Worm (Caenorhabditis elegans): ENCODE results near the gene nduv-3.
A peak's percentile ranks its signal among the peaks of the same experiment; 100 is the strongest.

DNA sequence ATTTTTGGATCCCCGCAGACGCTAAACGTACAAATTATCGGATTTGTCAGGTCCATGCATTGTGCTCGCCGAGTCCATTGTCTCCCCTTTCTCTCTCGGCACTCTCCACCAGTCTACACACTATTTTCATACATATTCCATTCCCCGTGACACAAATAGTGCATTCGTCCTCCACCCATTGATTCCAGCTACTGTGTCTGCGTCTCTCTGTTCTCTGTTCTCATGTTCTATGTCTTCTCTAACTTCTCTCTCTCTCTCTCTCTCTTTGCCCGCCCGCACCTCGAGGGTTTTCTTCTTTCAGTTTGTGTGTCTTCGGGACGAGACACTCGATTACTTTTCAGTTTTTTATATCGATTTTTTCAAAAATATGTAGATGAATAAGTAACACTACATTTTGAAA is 41.5 kb upstream of the nduv-3 start:
- TF ChIP-seq nhr-11 (tag; optimal IDR thresholded peaks at IDR 0.05), result peak; percentile 1
- TF ChIP-seq pha-4 (tag; optimal IDR thresholded peaks at IDR 0.05), result peak; percentile 95
- TF ChIP-seq ceh-82 (tag; optimal IDR thresholded peaks at IDR 0.05), result peak; percentile 23
- TF ChIP-seq nhr-237 (tag; optimal IDR thresholded peaks at IDR 0.05), result no peak
- TF ChIP-seq nhr-28 (tag; optimal IDR thresholded peaks at IDR 0.05), result no peak
- peak; percentile 44 for TF ChIP-seq tbx-2 (tag; optimal IDR thresholded peaks at IDR 0.05)
- TF ChIP-seq fkh-10 (GFP tag; optimal IDR thresholded peaks at IDR 0.05), result peak; percentile 68
- peak; percentile 94 for TF ChIP-seq nfya-1 (tag; optimal IDR thresholded peaks at IDR 0.05; ENCODE audit: insufficient read depth)
- TF ChIP-seq daf-12 (tag; optimal IDR thresholded peaks at IDR 0.05), result no peak
- peak; percentile 64 for TF ChIP-seq elt-2 (tag; optimal IDR thresholded peaks at IDR 0.05)
- peak; percentile 87 for TF ChIP-seq ceh-28 (tag; optimal IDR thresholded peaks at IDR 0.05)
- peak; percentile 88 for TF ChIP-seq ama-1 (optimal IDR thresholded peaks at IDR 0.05)

Measured in whole organism, L3 larva.